Worm (Caenorhabditis elegans): ENCODE results near the gene Y82E9BR.14.

Y82E9BR.14 gene

ce11 chrIII:1419700-1420356 is 5.9 kb upstream of the Y82E9BR.14 start (continued):
- TF ChIP-seq nhr-41 (GFP tag; IDR thresholded peaks at IDR 0.05) (no peak), nhr-11 (tag; optimal IDR thresholded peaks at IDR 0.05) (no peak), F44E2.7 (GFP tag; IDR thresholded peaks at IDR 0.05) (no peak), unc-62 (GFP tag; optimal IDR thresholded peaks at IDR 0.05 in 1 of 2) (peak in 1 of 2 experiments; percentile 24), unc-62 (tag; optimal IDR thresholded peaks at IDR 0.05) (no peak), nhr-77 (tag; optimal IDR thresholded peaks at IDR 0.05) (peak; percentile 90), dmd-6 (GFP tag; IDR thresholded peaks at IDR 0.05) (peak; percentile 54), lin-1 (GFP tag; IDR thresholded peaks at IDR 0.05) (peak; percentile 93), fos-1 (tag; optimal IDR thresholded peaks at IDR 0.05) (no peak), daf-16 (GFP tag; optimal IDR thresholded peaks at IDR 0.05) (peak; percentile 24 to 37), daf-16 (tag; optimal IDR thresholded peaks at IDR 0.05) (peak; percentile 57), rbr-2 (tag; optimal IDR thresholded peaks at IDR 0.05) (peak; percentile 48), mes-2 (tag; optimal IDR thresholded peaks at IDR 0.05; ENCODE audit: poor library complexity, severe bottlenecking) (peak; percentile 61), ztf-11 (tag; optimal IDR thresholded peaks at IDR 0.05) (no peak), dmd-9 (GFP tag; IDR thresholded peaks at IDR 0.05) (peak; percentile 33; the same call in 1 of the 2 replicates), madf-9 (GFP tag; conservative IDR thresholded peaks at IDR 0.05) (peak; percentile 16), zip-2 (tag; optimal IDR thresholded peaks at IDR 0.05) (no peak), pha-4 (GFP tag; IDR thresholded peaks at IDR 0.05) (peak; percentile 92), pha-4 (tag; optimal IDR thresholded peaks at IDR 0.05) (no peak), attf-4 (tag; optimal IDR thresholded peaks at IDR 0.05) (peak; percentile 40), dmd-8 (GFP tag; IDR thresholded peaks at IDR 0.05) (no peak), lin-15B (tag; optimal IDR thresholded peaks at IDR 0.05) (peak; percentile 23), F37D6.2 (tag; optimal IDR thresholded peaks at IDR 0.05) (peak; percentile 17), nhr-25 (tag; optimal IDR thresholded peaks at IDR 0.05; ENCODE audit: borderline replicate concordance, insufficient read depth) (peak; percentile 51), ZK546.5 (tag; optimal IDR thresholded peaks at IDR 0.05) (peak in 1 of 2 experiments; percentile 83), hif-1 (tag; optimal IDR thresholded peaks at IDR 0.05) (peak in 1 of 2 experiments; percentile 70), ama-1 (optimal IDR thresholded peaks at IDR 0.05) (peak; percentile 92), lir-3 (tag; optimal IDR thresholded peaks at IDR 0.05) (peak; percentile 6), pqm-1 (tag; optimal IDR thresholded peaks at IDR 0.05) (no peak), saeg-2 (GFP tag; IDR thresholded peaks at IDR 0.05) (peak; percentile 72), jun-1 (tag; optimal IDR thresholded peaks at IDR 0.05) (peak; percentile 12), spr-3 (GFP tag; optimal IDR thresholded peaks at IDR 0.05) (peak; percentile 75), lsy-2 (tag; optimal IDR thresholded peaks at IDR 0.05) (peak; percentile 81 to 87), ces-1 (GFP tag; optimal IDR thresholded peaks at IDR 0.05) (no peak), hmg-1.1 (GFP tag; IDR thresholded peaks at IDR 0.05) (peak; percentile 56), hlh-30 (tag; optimal IDR thresholded peaks at IDR 0.05; ENCODE audit: insufficient read depth) (peak; percentile 25), lin-29 (GFP tag; IDR thresholded peaks at IDR 0.05) (0 out of 2 replicates have a peak, but pooled peaks have one; percentile 10), Y5F2A.4 (GFP tag; optimal IDR thresholded peaks at IDR 0.05) (peak; percentile 74), lim-7 (GFP tag; IDR thresholded peaks at IDR 0.05) (0 out of 2 replicates have a peak, but pooled peaks have one; percentile 22), nhr-237 (tag; optimal IDR thresholded peaks at IDR 0.05) (no peak), ceh-44 (GFP tag; IDR thresholded peaks at IDR 0.05) (no peak), snpc-1.2 (GFP tag; IDR thresholded peaks at IDR 0.05) (peak; percentile 71), mxl-3 (GFP tag; optimal IDR thresholded peaks at IDR 0.05) (no peak), tra-1 (GFP tag; IDR thresholded peaks at IDR 0.05) (peak; percentile 73; the same call in 1 of the 2 replicates), skn-1 (tag; optimal IDR thresholded peaks at IDR 0.05) (no peak), mep-1 (tag; optimal IDR thresholded peaks at IDR 0.05) (peak; percentile 94), lin-13 (GFP tag; optimal IDR thresholded peaks at IDR 0.05) (peak; percentile 93), nhr-6 (tag; optimal IDR thresholded peaks at IDR 0.05) (peak; percentile 77), lin-38 (GFP tag; IDR thresholded peaks at IDR 0.05) (peak; percentile 88), ceh-20 (GFP tag; IDR thresholded peaks at IDR 0.05) (peak; percentile 9; the same call in 1 of the 2 replicates)
